Worm (Caenorhabditis elegans): ENCODE results near the gene C45G9.8.

- TF ChIP-seq dao-5 (tag; optimal IDR thresholded peaks at IDR 0.05) (no peak), W03F9.2 (tag; optimal IDR thresholded peaks at IDR 0.05) (no peak), him-1 (tag; optimal IDR thresholded peaks at IDR 0.05) (no peak)
These were observed 38.9 kb upstream of the C45G9.8 start for ce11 chrIII:5092345-5092744.

All from whole organism, L4/young adult.